Fruit fly (Drosophila melanogaster): ENCODE data around the gene CG31816.

DNA sequence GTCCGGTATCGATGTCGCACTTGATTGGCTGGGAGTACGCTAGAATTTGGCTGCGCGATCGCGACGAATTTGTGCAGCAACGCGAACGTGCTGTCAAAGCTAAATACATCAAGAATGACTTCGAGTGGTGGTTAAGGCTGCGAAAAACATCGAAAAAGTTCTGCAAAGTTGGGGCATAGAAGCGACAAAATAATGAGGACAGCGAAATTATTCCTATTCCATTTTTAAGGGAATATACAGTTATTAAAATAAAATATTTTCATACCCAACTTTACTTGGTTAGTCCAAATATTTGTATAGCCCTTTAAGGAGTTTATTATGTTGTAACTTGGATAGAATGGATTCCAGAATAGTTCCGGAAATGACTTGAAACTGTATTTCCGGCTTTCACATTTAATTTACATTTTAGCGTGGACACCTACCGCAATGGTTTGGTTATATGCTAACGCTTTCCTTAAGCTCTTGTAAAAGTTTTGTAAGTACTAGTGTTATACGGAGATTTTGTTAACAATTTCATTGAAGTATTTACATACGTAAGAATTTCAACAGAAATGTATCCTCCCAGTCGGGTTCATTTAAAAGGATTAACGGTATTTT lies 749 bp downstream of the CG31816 start:
- TF ChIP-seq CG8478 (optimal IDR thresholded peaks at IDR 0.05) (no peak), usp (GFP tag; optimal IDR thresholded peaks at IDR 0.05) (no peak), EcR (GFP tag; optimal IDR thresholded peaks at IDR 0.05) (no peak)

All from whole organism.